Worm (Caenorhabditis elegans): ENCODE data around the gene tiar-2.

DNA sequence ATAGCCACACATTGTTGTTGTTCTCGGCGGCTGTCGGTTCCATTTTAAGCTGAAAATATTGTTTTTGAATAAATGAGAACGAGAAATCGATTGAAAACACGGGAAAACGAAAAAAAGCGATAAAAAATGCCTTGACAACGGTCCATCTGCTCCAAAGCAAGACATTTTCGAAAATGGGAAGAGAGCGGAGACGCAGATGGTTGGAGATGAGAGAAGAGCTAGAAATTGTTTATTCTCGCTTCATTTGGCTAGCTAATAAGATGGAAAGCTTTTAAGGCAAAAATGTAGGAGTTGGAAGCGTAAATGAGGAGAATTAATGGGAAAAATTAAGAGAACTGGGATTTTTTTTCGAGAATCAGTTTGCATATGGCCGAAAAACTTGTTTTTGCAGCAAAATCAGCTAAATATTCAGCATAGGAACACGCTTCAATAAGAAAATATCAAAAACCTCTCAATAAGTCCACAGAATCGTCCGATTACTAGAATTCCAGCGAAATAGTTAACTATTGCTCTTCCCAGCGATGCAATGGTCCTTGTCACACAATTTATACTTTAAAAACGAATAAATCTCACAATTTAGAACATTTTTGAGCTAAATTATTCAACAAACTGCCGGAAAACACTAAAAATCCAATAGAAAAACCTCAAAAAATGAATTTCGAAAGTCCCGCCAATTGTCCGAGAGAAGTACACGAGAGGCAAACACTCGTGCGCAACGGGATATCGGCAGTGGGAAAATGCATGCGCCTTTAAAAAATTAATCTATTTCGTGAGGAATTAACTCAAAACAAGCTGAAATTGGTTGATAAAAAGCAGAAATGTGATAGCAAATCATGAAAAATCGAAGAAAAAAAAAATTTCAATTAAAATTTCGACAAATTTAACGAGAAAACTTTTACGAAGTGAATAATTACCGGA, 29.9 kb upstream of the tiar-2 start, which contains the start of gene pisy-1:
- TF ChIP-seq dao-5 (tag; optimal IDR thresholded peaks at IDR 0.05), result no peak
- TF ChIP-seq him-1 (tag; optimal IDR thresholded peaks at IDR 0.05), result no peak
- TF ChIP-seq W03F9.2 (tag; optimal IDR thresholded peaks at IDR 0.05), result no peak

Data from whole organism, L4/young adult.